Fruit fly (Drosophila melanogaster) whole organism, embryonic: Measurements from ENCODE around the gene Uev1A.

ENCODE experiments used
- Abd-B ChIP-seq: fragments of 200-800 bp; sonication (Bioruptor generic); optimal IDR thresholded peaks from 2 replicates; lab custom pipeline; 2018; ENCODE audit warnings: missing biosample characterization, mild to moderate bottlenecking, missing genetic modification characterization, moderate library complexity
- Atf6 ChIP-seq: fragments of 200-800 bp; sonication (Bioruptor generic); IDR thresholded peaks from 2 replicates; pipeline ENCODE4 v1.3.6; 2022; ENCODE audit warnings: missing biosample characterization, missing genetic modification characterization
- CG11247 ChIP-seq: fragments of 200-800 bp; sonication (Bioruptor generic); IDR thresholded peaks from 2 replicates; pipeline ENCODE4 v1.3.6; 2022; ENCODE audit warnings: missing biosample characterization, missing genetic modification characterization
- CG12155 ChIP-seq: fragments of 200-800 bp; sonication (Bioruptor generic); optimal IDR thresholded peaks from 3 replicates; lab custom pipeline; 2016; ENCODE audit warnings: missing biosample characterization, missing genetic modification characterization
- CG12391 ChIP-seq: fragments of 200-800 bp; sonication (Bioruptor generic); optimal IDR thresholded peaks from 3 replicates; lab custom pipeline; 2018; ENCODE audit warnings: missing biosample characterization, mild to moderate bottlenecking, missing genetic modification characterization, moderate library complexity
- CG12769 ChIP-seq: fragments of 200-800 bp; sonication (Bioruptor generic); optimal IDR thresholded peaks from 2 replicates; lab custom pipeline; 2019; ENCODE audit warnings: missing biosample characterization, mild to moderate bottlenecking, missing genetic modification characterization, moderate library complexity
- CG15073 ChIP-seq: fragments of 200-800 bp; sonication (Bioruptor generic); optimal IDR thresholded peaks from 2 replicates; lab custom pipeline; 2016; ENCODE audit warnings: missing biosample characterization, missing genetic modification characterization
- CG15514 ChIP-seq: fragments of 200-800 bp; sonication (Bioruptor generic); optimal IDR thresholded peaks from 3 replicates; lab custom pipeline; 2017; ENCODE audit warnings: missing biosample characterization, missing genetic modification characterization, mild to moderate bottlenecking, moderate library complexity, missing genetic modification reagents
- CG1603 ChIP-seq: fragments of 200-800 bp; sonication (Bioruptor generic); optimal IDR thresholded peaks from 2 replicates; lab custom pipeline; 2019; ENCODE audit warnings: missing biosample characterization, mild to moderate bottlenecking, missing genetic modification characterization, moderate library complexity
- CG30403 ChIP-seq: fragments of 200-800 bp; sonication (Bioruptor generic); optimal IDR thresholded peaks from 3 replicates; lab custom pipeline; 2016; ENCODE audit warnings: missing biosample characterization, missing genetic modification characterization
- CG32532 ChIP-seq: fragments of 200-800 bp; sonication (Bioruptor generic); IDR thresholded peaks from 2 replicates; pipeline ENCODE4 v1.3.6; 2022; ENCODE audit warnings: missing biosample characterization, missing genetic modification characterization
- CG4360 ChIP-seq: fragments of 200-800 bp; sonication (Bioruptor generic); IDR thresholded peaks from 2 replicates; pipeline ENCODE4 v1.3.6; 2022; ENCODE audit warnings: missing biosample characterization, missing genetic modification characterization
- CG5245 ChIP-seq: fragments of 200-800 bp; sonication (Bioruptor generic); optimal IDR thresholded peaks from 3 replicates; lab custom pipeline; 2016; ENCODE audit warnings: missing biosample characterization, missing genetic modification characterization
- CG6689 ChIP-seq: fragments of 200-800 bp; sonication (Bioruptor generic); IDR thresholded peaks from 2 replicates; pipeline ENCODE4 v1.3.6; 2022; ENCODE audit warnings: missing biosample characterization, missing genetic modification characterization
- CG7357 ChIP-seq: fragments of 200-800 bp; sonication (Bioruptor generic); IDR thresholded peaks from 3 replicates; pipeline ENCODE4 v1.3.6; 2022; ENCODE audit warnings: missing biosample characterization, missing genetic modification characterization
- CG7556 ChIP-seq: fragments of 200-800 bp; sonication (Bioruptor generic); optimal IDR thresholded peaks from 2 replicates; lab custom pipeline; 2017; ENCODE audit warnings: missing biosample characterization, mild to moderate bottlenecking, missing genetic modification characterization
- CG8359 ChIP-seq: fragments of 200-800 bp; sonication (Bioruptor generic); optimal IDR thresholded peaks from 2 replicates; lab custom pipeline; 2017; ENCODE audit warnings: missing biosample characterization, mild to moderate bottlenecking, missing genetic modification characterization, borderline replicate concordance
- CHES-1-like ChIP-seq: fragments of 200-800 bp; sonication (Bioruptor generic); optimal IDR thresholded peaks from 2 replicates; lab custom pipeline; 2016; ENCODE audit warnings: missing biosample characterization, missing genetic modification characterization
- D ChIP-seq, 2 experiments: fragments of 200-800 bp in 1 of 2; fragments of >200 bp in 1 of 2; sonication (Bioruptor generic) in 1 of 2; optimal IDR thresholded peaks; 2 replicates in 1 of 2; 3 replicates in 1 of 2; lab custom pipeline; 2017; ENCODE audit warnings: mild to moderate bottlenecking in 1 of 2, missing biosample characterization in 1 of 2, missing genetic modification characterization in 1 of 2, missing genetic modification reagents in 1 of 2
- Dbx ChIP-seq: fragments of 200-800 bp; sonication (Bioruptor generic); IDR thresholded peaks from 3 replicates; pipeline ENCODE4 v1.3.6; 2022; ENCODE audit warnings: missing biosample characterization, missing genetic modification characterization
- Doc2 ChIP-seq: fragments of 200-800 bp; sonication (Bioruptor generic); IDR thresholded peaks from 2 replicates; pipeline ENCODE4 v1.3.6; 2022; ENCODE audit warnings: missing biosample characterization, missing genetic modification characterization
- ERR ChIP-seq: fragments of 200-800 bp; sonication (Bioruptor generic); optimal IDR thresholded peaks from 2 replicates; lab custom pipeline; 2016; ENCODE audit warnings: missing biosample characterization, missing genetic modification characterization
- Ets97D ChIP-seq: fragments of 200-800 bp; sonication (Bioruptor generic); optimal IDR thresholded peaks from 3 replicates; lab custom pipeline; 2016; ENCODE audit warnings: missing biosample characterization, missing genetic modification characterization
- HLH54F ChIP-seq: fragments of 200-800 bp; sonication (Bioruptor generic); optimal IDR thresholded peaks from 3 replicates; lab custom pipeline; 2016; ENCODE audit warnings: missing biosample characterization, missing genetic modification characterization
- Hr51 ChIP-seq, 2 experiments: fragments of 200-800 bp; sonication (Bioruptor generic); optimal IDR thresholded peaks; 2 replicates in 1 of 2; 3 replicates in 1 of 2; lab custom pipeline; 2016 to 2018; ENCODE audit warnings: missing biosample characterization in 2 of 2, missing genetic modification characterization in 2 of 2, mild to moderate bottlenecking in 1 of 2, moderate library complexity in 1 of 2
- Jarid2 ChIP-seq: fragments of 200-800 bp; sonication (Bioruptor generic); optimal IDR thresholded peaks from 3 replicates; lab custom pipeline; 2017; ENCODE audit warnings: mild to moderate bottlenecking, missing biosample characterization, missing genetic modification reagents, missing genetic modification characterization
- MESR4 ChIP-seq: fragments of 200-800 bp; sonication (Bioruptor generic); optimal IDR thresholded peaks from 2 replicates; lab custom pipeline; 2018; ENCODE audit warnings: missing biosample characterization, mild to moderate bottlenecking, missing genetic modification characterization, moderate library complexity
- Mes4 ChIP-seq: fragments of 200-800 bp; sonication (Bioruptor generic); optimal IDR thresholded peaks from 2 replicates; lab custom pipeline; 2016; ENCODE audit warnings: missing biosample characterization, missing genetic modification characterization
- Opbp ChIP-seq: fragments of 200-800 bp; sonication (Bioruptor generic); IDR thresholded peaks from 3 replicates; pipeline ENCODE4 v1.3.6; 2022; ENCODE audit warnings: missing biosample characterization, missing genetic modification characterization; ENCODE audit not compliant: partially characterized antibody
- Ravus ChIP-seq: fragments of 200-800 bp; sonication (Bioruptor generic); IDR thresholded peaks from 2 replicates; pipeline ENCODE4 v1.3.6; 2022; ENCODE audit warnings: missing biosample characterization, missing genetic modification characterization
- Rx ChIP-seq: fragments of 200-800 bp; sonication (Bioruptor generic); IDR thresholded peaks from 2 replicates; pipeline ENCODE4 v1.3.6; 2022; ENCODE audit warnings: missing biosample characterization, missing genetic modification characterization
- Ssrp ChIP-seq: fragments of 200-800 bp; sonication (Bioruptor generic); optimal IDR thresholded peaks from 2 replicates; lab custom pipeline; 2018; ENCODE audit warnings: missing biosample characterization, mild to moderate bottlenecking, missing genetic modification characterization, moderate library complexity
- Usf ChIP-seq: fragments of 200-800 bp; sonication (Bioruptor generic); optimal IDR thresholded peaks from 2 replicates; lab custom pipeline; 2017; ENCODE audit warnings: missing genotype, missing biosample characterization, missing genetic modification characterization
- bsh ChIP-seq, 2 experiments: fragments of 200-800 bp; sonication (Bioruptor generic); optimal IDR thresholded peaks; 2 replicates each; lab custom pipeline; 2017 to 2018; ENCODE audit warnings: mild to moderate bottlenecking in 2 of 2, missing biosample characterization in 2 of 2, missing genetic modification characterization in 2 of 2, moderate library complexity in 1 of 2
- dmrt11E ChIP-seq: fragments of 200-800 bp; sonication (Bioruptor generic); optimal IDR thresholded peaks from 3 replicates; lab custom pipeline; 2018; ENCODE audit warnings: missing biosample characterization, mild to moderate bottlenecking, missing genetic modification characterization, moderate library complexity
- ftz-f1 ChIP-seq: fragments of 200-800 bp; sonication (Bioruptor generic); optimal IDR thresholded peaks from 2 replicates; lab custom pipeline; 2016; ENCODE audit warnings: missing biosample characterization, missing genetic modification characterization
- her ChIP-seq: fragments of 200-800 bp; sonication (Bioruptor generic); optimal IDR thresholded peaks from 2 replicates; lab custom pipeline; 2016; ENCODE audit warnings: missing biosample characterization, missing genetic modification characterization
- inv ChIP-seq: fragments of 200-800 bp; sonication (Bioruptor generic); IDR thresholded peaks from 2 replicates; pipeline ENCODE4 v1.3.6; 2022; ENCODE audit warnings: missing biosample characterization, missing genetic modification characterization; ENCODE audit not compliant: partially characterized antibody
- lilli ChIP-seq: fragments of 200-800 bp; sonication (Bioruptor generic); optimal IDR thresholded peaks from 3 replicates; lab custom pipeline; 2016; ENCODE audit warnings: missing biosample characterization, missing genetic modification characterization
- nom ChIP-seq: fragments of 200-800 bp; sonication (Bioruptor generic); optimal IDR thresholded peaks from 2 replicates; lab custom pipeline; 2017; ENCODE audit warnings: missing biosample characterization, missing genetic modification characterization, mild to moderate bottlenecking, moderate library complexity, missing genetic modification reagents
- peb ChIP-seq: fragments of 200-800 bp; sonication (Bioruptor generic); IDR thresholded peaks from 2 replicates; pipeline ENCODE4 v1.3.6; 2022; ENCODE audit warnings: missing biosample characterization, missing genetic modification characterization
- pita ChIP-seq: fragments of 200-800 bp; sonication (Bioruptor generic); optimal IDR thresholded peaks from 2 replicates; lab custom pipeline; 2017; ENCODE audit warnings: missing biosample characterization, mild to moderate bottlenecking, missing genetic modification characterization
- ranshi ChIP-seq: fragments of 200-800 bp; sonication (Bioruptor generic); IDR thresholded peaks from 2 replicates; pipeline ENCODE4 v1.3.6; 2022; ENCODE audit warnings: missing biosample characterization, missing genetic modification characterization
- rib ChIP-seq: fragments of 200-800 bp; sonication (Bioruptor generic); IDR thresholded peaks from 2 replicates; pipeline ENCODE4 v1.3.6; 2022; ENCODE audit warnings: missing biosample characterization, missing genetic modification characterization
- sd ChIP-seq: fragments of 200-800 bp; sonication (Bioruptor generic); optimal IDR thresholded peaks from 3 replicates; lab custom pipeline; 2018; ENCODE audit warnings: missing biosample characterization, mild to moderate bottlenecking, missing genetic modification characterization, moderate library complexity
- sens ChIP-seq: fragments of 200-800 bp; sonication (Bioruptor generic); peaks from one replicate; lab custom pipeline; 2016; ENCODE audit warnings: missing biosample characterization, missing genetic modification characterization
- sens-2 ChIP-seq: fragments of 200-800 bp; sonication (Bioruptor generic); IDR thresholded peaks from 2 replicates; pipeline ENCODE4 v1.3.6; 2022; ENCODE audit warnings: missing biosample characterization, missing genetic modification characterization
- trh ChIP-seq: fragments of 200-800 bp; sonication (Bioruptor generic); optimal IDR thresholded peaks from 2 replicates; lab custom pipeline; 2016; ENCODE audit warnings: missing biosample characterization, missing genetic modification characterization
- tx ChIP-seq: fragments of 200-800 bp; sonication (Bioruptor generic); optimal IDR thresholded peaks from 2 replicates; lab custom pipeline; 2016; ENCODE audit warnings: missing biosample characterization, missing genetic modification characterization
- unc-4 ChIP-seq: fragments of 200-800 bp; sonication (Bioruptor generic); IDR thresholded peaks from 2 replicates; pipeline ENCODE4 v1.3.6; 2022; ENCODE audit warnings: missing biosample characterization, missing genetic modification characterization; ENCODE audit not compliant: partially characterized antibody

The Uev1A gene

DNA sequence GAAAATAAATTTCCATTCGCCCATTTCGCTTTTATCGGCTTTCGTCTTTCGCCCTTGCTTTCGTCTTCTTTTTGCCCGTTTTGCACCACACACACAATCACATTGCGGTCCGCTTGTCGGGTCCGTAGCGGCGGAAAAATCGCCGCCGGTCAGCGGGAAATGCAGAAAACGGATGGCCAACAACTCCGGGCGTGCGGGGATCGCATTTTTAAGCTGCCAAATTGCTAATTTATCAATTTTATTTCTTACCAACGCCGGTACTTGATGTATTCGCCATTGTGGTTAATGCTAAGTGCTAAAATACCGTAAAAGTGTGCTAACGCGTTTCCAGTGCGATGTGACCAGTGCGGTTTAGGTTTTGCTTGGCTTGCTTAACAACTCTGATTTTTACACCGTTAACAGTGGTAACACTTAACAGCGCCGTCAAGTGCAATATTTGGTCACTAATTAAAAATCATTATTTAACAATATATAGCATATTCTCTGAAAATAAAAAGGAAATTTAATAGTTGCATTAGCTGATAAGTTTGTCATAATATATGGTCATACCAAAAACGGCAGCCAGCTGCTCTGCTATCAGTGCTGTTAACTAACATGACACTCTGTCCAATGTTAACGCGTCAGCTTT, at the start of gene Uev1A, which contains the start of gene Membrin (continued):
- TF ChIP-seq D (optimal IDR thresholded peaks at IDR 0.05; lab: Kevin White, UChicago) (no peak), D (GFP tag; optimal IDR thresholded peaks at IDR 0.05; lab: Kevin White, UChicago) (no peak), CG8359 (no peak), her (GFP tag; lab: Kevin White, UChicago) (no peak), Ravus (GFP tag; lab: Robert Waterston, UW) (no peak), Hr51 (GFP tag; optimal IDR thresholded peaks at IDR 0.05; lab: Kevin White, UChicago) (no peak), Abd-B (GFP tag; lab: Kevin White, UChicago) (no peak), Ets97D (peak; percentile 52), CG12155 (GFP tag; lab: Kevin White, UChicago) (no peak), CG7556 (no peak), dmrt11E (tag; lab: Kevin White, UChicago) (peak; percentile 11), peb (GFP tag; lab: Robert Waterston, UW) (no peak), Usf (GFP tag; lab: Kevin White, UChicago) (no peak), MESR4 (GFP tag; lab: Kevin White, UChicago) (peak; percentile 27), CG32532 (GFP tag; lab: Robert Waterston, UW) (no peak), CG5245 (GFP tag; lab: Kevin White, UChicago) (no peak), Ssrp (tag; lab: Kevin White, UChicago) (no peak), sens-2 (no peak), CG7357 (GFP tag; lab: Robert Waterston, UW) (no peak), CG15514 (GFP tag; lab: Kevin White, UChicago) (peak; percentile 30), trh (GFP tag; lab: Kevin White, UChicago) (no peak), CG12769 (no peak), ranshi (GFP tag; lab: Robert Waterston, UW) (no peak), CG12391 (tag; lab: Kevin White, UChicago) (peak; percentile 41), rib (no peak), Doc2 (no peak), lilli (GFP tag; lab: Kevin White, UChicago) (no peak), Dbx (GFP tag; lab: Robert Waterston, UW) (no peak), Rx (GFP tag; lab: Robert Waterston, UW) (no peak), CG4360 (no peak), bsh (GFP tag; optimal IDR thresholded peaks at IDR 0.05; lab: Kevin White, UChicago) (no peak), inv (GFP tag; lab: Robert Waterston, UW) (no peak), ftz-f1 (GFP tag; lab: Kevin White, UChicago) (peak; percentile 44), ERR (GFP tag; lab: Kevin White, UChicago) (no peak), CG1603 (tag; lab: Kevin White, UChicago) (peak; percentile 66), sd (no peak), Atf6 (no peak), CG11247 (GFP tag; lab: Robert Waterston, UW) (no peak), CHES-1-like (GFP tag; lab: Kevin White, UChicago) (peak; percentile 51), HLH54F (GFP tag; lab: Kevin White, UChicago) (no peak), sens (GFP tag; lab: Kevin White, UChicago) (peak; percentile 84), CG30403 (no peak), unc-4 (GFP tag; lab: Robert Waterston, UW) (0 out of 2 replicates have a peak, but pooled peaks have one; percentile 19), CG6689 (GFP tag; lab: Robert Waterston, UW) (no peak), Mes4 (no peak), pita (GFP tag; lab: Kevin White, UChicago) (no peak), Opbp (GFP tag; lab: Robert Waterston, UW) (0 out of 3 replicates have a peak, but pooled peaks have one; percentile 34), tx (GFP tag; lab: Kevin White, UChicago) (no peak), CG15073 (no peak), nom (GFP tag; lab: Kevin White, UChicago) (no peak), Jarid2 (no peak)
